Worm (Caenorhabditis elegans) whole organism, early embryonic: ENCODE data around the gene ZK418.13.

ENCODE experiments used
- B0310.2 ChIP-seq: sonication (generic microtip); optimal IDR thresholded peaks from 2 replicates; lab custom pipeline; 2016; ENCODE audit warnings: mild to moderate bottlenecking, missing genetic modification characterization, missing compliant biosample characterization
- F13C5.2 ChIP-seq: sonication (generic microtip); optimal IDR thresholded peaks from 2 replicates; lab custom pipeline; 2017; ENCODE audit warnings: mild to moderate bottlenecking, missing genetic modification characterization, inconsistent platforms, missing compliant biosample characterization
- aly-1 ChIP-seq: sonication (generic microtip); optimal IDR thresholded peaks from 2 replicates; lab custom pipeline; 2016; ENCODE audit warnings: missing genetic modification characterization, missing compliant biosample characterization
- ama-1 ChIP-seq: fragments of 150-350 bp; optimal IDR thresholded peaks from 2 replicates; lab custom pipeline; 2014
- ceh-13 ChIP-seq: fragments of 200-800 bp; sonication (Bioruptor generic); optimal IDR thresholded peaks from 2 replicates; lab custom pipeline; 2018; ENCODE audit warnings: mild to moderate bottlenecking, missing genetic modification characterization, missing compliant biosample characterization
- ceh-36 ChIP-seq: sonication (generic microtip); optimal IDR thresholded peaks from 2 replicates; lab custom pipeline; 2016; ENCODE audit warnings: missing genetic modification characterization, inconsistent platforms, missing compliant biosample characterization
- ets-7 ChIP-seq: sonication (generic microtip); optimal IDR thresholded peaks from 2 replicates; lab custom pipeline; 2016; ENCODE audit warnings: missing genotype, missing genetic modification characterization, missing compliant biosample characterization
- flt-1 ChIP-seq: fragments of 200-800 bp; sonication (Bioruptor generic); IDR thresholded peaks from 2 replicates; pipeline ENCODE4 v1.3.6; 2022; ENCODE audit warnings: missing genetic modification characterization, missing compliant biosample characterization
- hmbx-1 ChIP-seq: sonication (generic microtip); optimal IDR thresholded peaks from 2 replicates; lab custom pipeline; 2016; ENCODE audit warnings: mild to moderate bottlenecking, missing genetic modification characterization, missing compliant biosample characterization
- hmg-4 ChIP-seq: fragments of 200-800 bp; sonication (Bioruptor generic); optimal IDR thresholded peaks from 2 replicates; lab custom pipeline; 2018; ENCODE audit warnings: mild to moderate bottlenecking, missing genetic modification characterization, missing compliant biosample characterization
- hnd-1 ChIP-seq: sonication (generic microtip); optimal IDR thresholded peaks from 2 replicates; lab custom pipeline; 2016; ENCODE audit warnings: missing genetic modification characterization, missing compliant biosample characterization
- pes-1 ChIP-seq: fragments of 200-800 bp; sonication (Bioruptor generic); IDR thresholded peaks from 2 replicates; pipeline ENCODE4 v1.3.6; 2022; ENCODE audit warnings: missing genetic modification reagents, missing genetic modification characterization, missing compliant biosample characterization
- scrt-1 ChIP-seq: fragments of 200-800 bp; sonication (Bioruptor generic); IDR thresholded peaks from 2 replicates; pipeline ENCODE4 v1.3.6; 2022; ENCODE audit warnings: missing genetic modification characterization, missing compliant biosample characterization
- sea-1 ChIP-seq: fragments of 200-800 bp; sonication (Bioruptor generic); conservative IDR thresholded peaks from 2 replicates; pipeline ENCODE4 v1.3.6; 2022; ENCODE audit warnings: missing genetic modification characterization, missing compliant biosample characterization
- tbx-11 ChIP-seq: fragments of 200-800 bp; sonication (Bioruptor generic); IDR thresholded peaks from 2 replicates; pipeline ENCODE4 v1.3.6; 2022; ENCODE audit warnings: missing genetic modification characterization, missing compliant biosample characterization
- tbx-37 ChIP-seq: fragments of 200-800 bp; sonication (Bioruptor generic); conservative IDR thresholded peaks from 2 replicates; pipeline ENCODE4 v1.3.6; 2022; ENCODE audit warnings: missing genetic modification reagents, missing genetic modification characterization, missing compliant biosample characterization
- tra-4 ChIP-seq: sonication (generic microtip); optimal IDR thresholded peaks from 2 replicates; lab custom pipeline; 2017; ENCODE audit warnings: missing genetic modification characterization, missing compliant biosample characterization

Gene ZK418.13

DNA sequence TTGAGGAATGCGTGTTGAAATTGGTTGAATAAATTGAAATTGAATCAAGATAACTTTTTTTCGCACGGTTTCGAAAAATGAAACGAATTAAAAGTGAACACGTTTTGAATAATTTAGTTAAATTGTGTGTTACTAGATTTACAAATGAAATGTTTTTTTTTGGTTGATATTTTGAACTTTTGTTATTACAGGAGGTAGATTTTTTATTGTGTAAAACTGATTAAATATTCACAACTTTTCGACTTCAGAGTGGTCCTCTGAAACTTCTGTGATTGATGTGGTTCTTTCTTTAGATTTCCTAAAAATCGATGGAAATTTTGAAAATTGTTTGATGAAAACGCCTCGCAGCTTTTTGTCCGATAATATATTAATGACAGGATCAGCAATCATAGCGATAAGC lies at the start of gene ZK418.13:
Gene ZK418.13 (minus strand): TSS at position 101 of the 400 bp plus-strand sequence.
- TF ChIP-seq ama-1 (lab: Kevin White, UChicago) = no peak
- TF ChIP-seq ets-7 (tag; lab: Kevin White, UChicago) = no peak
- no peak for TF ChIP-seq aly-1 (tag; lab: Kevin White, UChicago)
- TF ChIP-seq hnd-1 (tag; lab: Kevin White, UChicago) = no peak
- no peak for TF ChIP-seq pes-1 (GFP tag; lab: Robert Waterston, UW)
- no peak for TF ChIP-seq F13C5.2 (tag; lab: Kevin White, UChicago)
- TF ChIP-seq tra-4 = no peak
- TF ChIP-seq hmbx-1 (tag; lab: Kevin White, UChicago) = no peak
- no peak for TF ChIP-seq ceh-36 (tag; lab: Kevin White, UChicago)

DNA sequence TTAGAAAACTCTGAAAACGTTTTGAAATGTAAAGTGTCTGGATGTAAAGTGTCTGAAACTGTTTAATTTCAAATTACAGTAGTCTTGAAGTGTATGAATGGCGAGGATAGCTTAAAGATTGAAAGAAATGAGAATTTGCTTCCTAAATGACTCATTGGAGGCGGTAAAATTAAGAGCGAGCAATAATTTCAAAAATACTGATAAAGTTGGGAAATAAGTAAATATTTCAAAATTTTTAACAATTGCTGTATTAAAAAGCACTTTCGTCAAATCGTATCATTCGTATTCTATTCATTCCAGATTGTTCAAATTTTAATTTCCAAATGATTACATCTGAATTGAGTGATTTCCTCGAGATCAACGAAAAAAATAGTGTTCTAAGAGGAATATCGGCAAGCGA lies 48.1 kb upstream of the ZK418.13 start, which contains the start of gene B0280.2:
Gene B0280.2 (plus strand): TSS at position 301 of the 400 bp plus-strand sequence.
- no peak for TF ChIP-seq tbx-37 (GFP tag; lab: Robert Waterston, UW)
- TF ChIP-seq ama-1 (lab: Kevin White, UChicago) = no peak
- no peak for TF ChIP-seq scrt-1
- TF ChIP-seq hmbx-1 (tag; lab: Kevin White, UChicago) = no peak
- TF ChIP-seq flt-1 = no peak
- no peak for TF ChIP-seq hmg-4 (GFP tag; lab: Kevin White, UChicago)
- TF ChIP-seq tra-4 = no peak
- no peak for TF ChIP-seq pes-1 (GFP tag; lab: Robert Waterston, UW)
- TF ChIP-seq ceh-13 = no peak
- TF ChIP-seq aly-1 (tag; lab: Kevin White, UChicago) = no peak

DNA sequence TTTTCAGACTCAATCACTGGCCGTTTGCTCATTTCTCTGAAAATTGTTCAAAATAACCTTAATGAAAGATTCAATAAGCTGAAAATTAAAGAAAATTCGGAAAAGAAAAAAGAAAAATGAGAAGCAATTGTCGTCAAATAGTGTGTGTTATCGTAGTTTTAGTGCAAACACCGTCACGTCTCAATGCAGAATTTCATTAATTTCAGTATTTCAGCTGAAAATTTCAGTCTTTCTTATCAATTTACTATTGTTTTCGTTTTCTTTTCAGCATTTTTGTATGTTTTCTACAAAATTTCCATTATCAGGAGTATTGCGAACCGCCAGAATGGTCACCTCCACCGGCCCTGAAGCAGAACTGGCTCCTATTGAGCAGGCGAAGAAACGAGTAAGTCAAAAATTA lies 46.6 kb upstream of the ZK418.13 start, which contains the start of the genes B0280.9 and rpia-1:
Gene B0280.9 (minus strand): TSS at position 36 of the 400 bp plus-strand sequence.
Gene rpia-1 (plus strand): TSS at position 269 of the 400 bp plus-strand sequence.
- no peak for TF ChIP-seq ets-7 (tag; lab: Kevin White, UChicago)
- TF ChIP-seq B0310.2 (tag; lab: Kevin White, UChicago) = no peak
- no peak for TF ChIP-seq flt-1
- TF ChIP-seq F13C5.2 (tag; lab: Kevin White, UChicago) = no peak
- TF ChIP-seq hmg-4 (GFP tag; lab: Kevin White, UChicago) = no peak
- no peak for TF ChIP-seq tra-4
- TF ChIP-seq hmbx-1 (tag; lab: Kevin White, UChicago) = no peak
- TF ChIP-seq ceh-36 (tag; lab: Kevin White, UChicago) = no peak
- no peak for TF ChIP-seq tbx-11 (GFP tag; lab: Robert Waterston, UW)
- no peak for TF ChIP-seq hnd-1 (tag; lab: Kevin White, UChicago)
- no peak for TF ChIP-seq ama-1 (lab: Kevin White, UChicago)
- no peak for TF ChIP-seq sea-1 (GFP tag; lab: Robert Waterston, UW)
- TF ChIP-seq ceh-13 = no peak
- TF ChIP-seq aly-1 (tag; lab: Kevin White, UChicago) = no peak
- no peak for TF ChIP-seq pes-1 (GFP tag; lab: Robert Waterston, UW)

DNA sequence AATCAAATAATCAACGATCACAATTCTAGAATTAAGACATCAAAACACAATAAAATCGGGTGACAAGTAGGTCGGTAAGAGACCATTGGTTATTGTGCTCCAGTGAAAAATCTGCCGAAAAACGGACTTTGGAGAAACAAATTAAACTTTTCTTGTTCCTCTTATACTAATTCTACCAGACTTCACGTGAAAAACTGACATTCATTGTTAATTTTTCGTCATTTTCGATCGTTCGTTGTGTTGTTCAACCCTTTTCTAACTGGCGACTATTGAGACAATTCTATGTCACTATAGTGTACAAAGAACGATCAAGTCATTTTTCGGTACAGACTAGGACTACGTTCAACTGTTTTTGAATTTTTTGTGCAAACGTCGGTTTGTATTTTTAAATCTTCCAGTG lies 44.2 kb upstream of the ZK418.13 start:
- TF ChIP-seq tbx-37 (GFP tag; lab: Robert Waterston, UW) (no peak), ama-1 (lab: Kevin White, UChicago) (no peak), ets-7 (tag; lab: Kevin White, UChicago) (no peak), pes-1 (GFP tag; lab: Robert Waterston, UW) (no peak), ceh-13 (no peak), hmbx-1 (tag; lab: Kevin White, UChicago) (no peak), sea-1 (GFP tag; lab: Robert Waterston, UW) (no peak), aly-1 (tag; lab: Kevin White, UChicago) (no peak), scrt-1 (no peak), ceh-36 (tag; lab: Kevin White, UChicago) (no peak), tra-4 (no peak), flt-1 (no peak), F13C5.2 (tag; lab: Kevin White, UChicago) (no peak), B0310.2 (tag; lab: Kevin White, UChicago) (no peak), hmg-4 (GFP tag; lab: Kevin White, UChicago) (no peak), hnd-1 (tag; lab: Kevin White, UChicago) (no peak), tbx-11 (GFP tag; lab: Robert Waterston, UW) (no peak)

DNA sequence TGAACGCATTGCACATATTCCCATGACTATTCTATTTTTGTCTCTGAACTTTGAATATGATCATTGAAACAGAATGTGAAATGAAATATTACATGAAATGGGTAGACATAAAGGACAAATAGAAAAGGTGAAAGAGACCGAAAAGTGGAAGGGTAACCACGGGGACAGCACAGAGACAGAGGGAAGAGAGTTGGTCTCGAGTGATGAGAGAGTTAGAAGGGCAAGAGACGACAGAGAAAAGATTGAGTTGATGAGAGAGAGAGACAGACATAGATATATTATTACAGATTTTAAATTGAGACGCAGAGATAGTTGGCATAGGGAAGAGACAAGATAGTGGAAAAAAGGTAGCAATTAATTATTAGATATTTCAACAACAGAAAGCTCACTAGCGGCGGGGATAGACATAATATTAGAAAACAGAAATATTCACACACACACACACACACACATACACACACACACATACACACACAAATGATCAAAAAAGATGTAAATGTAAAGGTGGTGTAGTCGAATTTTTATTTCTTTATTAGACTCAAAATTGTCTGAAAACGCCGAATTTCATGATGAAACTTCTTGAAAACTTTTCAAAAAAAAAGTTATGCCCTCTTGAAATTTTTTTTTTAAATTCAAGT lies 40.4 kb upstream of the ZK418.13 start:
- TF ChIP-seq B0310.2 (tag; lab: Kevin White, UChicago) = no peak

DNA sequence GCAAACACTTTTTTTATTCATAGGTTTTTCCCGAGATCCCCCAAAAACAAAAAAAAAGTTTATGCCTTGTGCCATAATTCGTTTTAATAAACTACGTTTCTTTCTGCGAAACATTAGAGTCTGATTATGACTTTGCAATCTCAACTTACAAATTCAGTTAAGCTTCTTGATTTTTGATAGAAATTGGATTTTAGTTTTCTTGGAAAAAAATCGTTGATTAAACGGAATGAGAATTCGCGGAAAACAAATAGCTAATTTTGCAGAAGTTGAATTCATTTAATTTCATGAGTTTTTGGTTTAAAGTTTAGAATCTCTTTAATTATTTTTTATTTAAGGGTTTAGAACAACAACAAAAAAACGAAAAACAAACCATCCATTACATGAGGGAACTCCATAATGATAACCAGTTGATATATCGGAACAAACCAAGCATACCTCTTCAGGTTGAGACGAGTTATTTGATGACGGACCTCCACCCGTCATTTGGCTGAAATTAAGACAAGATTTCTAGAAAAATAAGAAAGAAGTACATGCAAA lies 38.7 kb upstream of the ZK418.13 start, which contains the start of gene nhr-10:
Gene nhr-10 (minus strand): TSS at position 487 of the 537 bp plus-strand sequence.
- TF ChIP-seq B0310.2 (tag; lab: Kevin White, UChicago) = no peak
- TF ChIP-seq aly-1 (tag; lab: Kevin White, UChicago) = no peak
- no peak for TF ChIP-seq hmg-4 (GFP tag; lab: Kevin White, UChicago)
- TF ChIP-seq ceh-36 (tag; lab: Kevin White, UChicago) = no peak
- no peak for TF ChIP-seq sea-1 (GFP tag; lab: Robert Waterston, UW)
- no peak for TF ChIP-seq ama-1 (lab: Kevin White, UChicago)
- no peak for TF ChIP-seq F13C5.2 (tag; lab: Kevin White, UChicago)
- TF ChIP-seq tbx-11 (GFP tag; lab: Robert Waterston, UW) = no peak
- no peak for TF ChIP-seq hmbx-1 (tag; lab: Kevin White, UChicago)
- no peak for TF ChIP-seq tra-4
- TF ChIP-seq hnd-1 (tag; lab: Kevin White, UChicago) = no peak

DNA sequence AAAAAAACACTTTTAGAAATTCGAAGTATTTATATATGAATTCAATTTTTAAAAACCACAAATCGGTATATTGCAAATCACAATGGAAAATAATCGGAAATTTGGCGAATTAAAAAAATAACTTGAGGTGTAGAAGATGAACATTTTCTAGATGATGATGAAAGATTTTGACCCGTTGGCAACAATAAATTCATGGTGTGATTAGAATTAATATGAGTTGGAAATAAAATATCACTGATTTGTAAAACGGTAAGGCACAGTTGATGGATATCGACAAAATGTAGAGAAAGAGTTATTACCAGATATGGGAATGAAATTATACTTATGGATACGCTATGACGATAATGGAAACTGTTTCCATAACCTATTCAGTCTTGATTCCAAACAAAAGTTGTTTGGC lies 36.0 kb upstream of the ZK418.13 start:
- TF ChIP-seq scrt-1 (no peak), ets-7 (tag; lab: Kevin White, UChicago) (no peak), sea-1 (GFP tag; lab: Robert Waterston, UW) (no peak), B0310.2 (tag; lab: Kevin White, UChicago) (no peak), hmg-4 (GFP tag; lab: Kevin White, UChicago) (no peak), F13C5.2 (tag; lab: Kevin White, UChicago) (no peak), ceh-13 (no peak), tbx-37 (GFP tag; lab: Robert Waterston, UW) (no peak), ama-1 (lab: Kevin White, UChicago) (no peak), ceh-36 (tag; lab: Kevin White, UChicago) (no peak), pes-1 (GFP tag; lab: Robert Waterston, UW) (no peak), hmbx-1 (tag; lab: Kevin White, UChicago) (no peak), aly-1 (tag; lab: Kevin White, UChicago) (no peak), flt-1 (no peak), hnd-1 (tag; lab: Kevin White, UChicago) (no peak)
